Worm (Caenorhabditis elegans) whole organism, L4 larva: ENCODE measurements around the gene inx-1.
A peak's percentile ranks its signal among the peaks of the same experiment; 100 is the strongest.

ENCODE experiments used
- T20F7.1 ChIP-seq: fragments of 200-800 bp; sonication (Bioruptor generic); optimal IDR thresholded peaks from 2 replicates; lab custom pipeline; 2018; ENCODE audit warnings: mild to moderate bottlenecking, missing genetic modification characterization, missing compliant biosample characterization
- Y48G9A.11 ChIP-seq: fragments of 200-800 bp; sonication (Bioruptor generic); IDR thresholded peaks from 2 replicates; pipeline ENCODE4 v1.3.6; 2022; ENCODE audit warnings: missing genetic modification reagents, missing genetic modification characterization, missing compliant biosample characterization
- Y5F2A.4 ChIP-seq: fragments of 200-800 bp; sonication (Bioruptor generic); optimal IDR thresholded peaks from 2 replicates; lab custom pipeline; 2018; ENCODE audit warnings: mild to moderate bottlenecking, missing genetic modification characterization, missing compliant biosample characterization
- attf-4 ChIP-seq: sonication (generic microtip); optimal IDR thresholded peaks from 3 replicates; lab custom pipeline; 2017; ENCODE audit warnings: missing biosample characterization, missing genetic modification characterization
- ceh-20 ChIP-seq: fragments of 200-800 bp; sonication (Bioruptor generic); IDR thresholded peaks from 2 replicates; pipeline ENCODE4 v1.3.6; 2022; ENCODE audit warnings: missing genetic modification reagents, missing genetic modification characterization, missing compliant biosample characterization
- ceh-28 ChIP-seq: fragments of 150-350 bp; optimal IDR thresholded peaks from 2 replicates; lab custom pipeline; 2014; ENCODE audit warnings: missing biosample characterization, missing genetic modification reagents, missing genetic modification characterization
- ceh-32 ChIP-seq: sonication (generic microtip); optimal IDR thresholded peaks from 2 replicates; lab custom pipeline; 2016; ENCODE audit warnings: mild to moderate bottlenecking, missing genetic modification characterization, missing compliant biosample characterization; ENCODE audit not compliant: poor library complexity
- ctbp-1 ChIP-seq: fragments of 200-800 bp; sonication (Bioruptor generic); IDR thresholded peaks from 2 replicates; pipeline ENCODE4 v1.3.6; 2022; ENCODE audit warnings: missing genetic modification reagents, missing genetic modification characterization, missing compliant biosample characterization
- daf-12 ChIP-seq: fragments of 150-350 bp; optimal IDR thresholded peaks from 2 replicates; lab custom pipeline; 2014; ENCODE audit warnings: missing biosample characterization, missing genetic modification reagents, missing genetic modification characterization
- daf-16 ChIP-seq, 3 experiments: sonication (generic microtip); optimal IDR thresholded peaks; 2 replicates each; lab custom pipeline; 2016 to 2017; ENCODE audit warnings: missing genetic modification characterization in 3 of 3, missing genetic modification reagents in 3 of 3, mild to moderate bottlenecking in 2 of 3, missing compliant biosample characterization in 2 of 3, missing biosample characterization in 1 of 3, moderate library complexity in 1 of 3
- daf-19 ChIP-seq: fragments of 200-800 bp; sonication (Bioruptor generic); conservative IDR thresholded peaks from 2 replicates; pipeline ENCODE4 v1.3.6; 2022; ENCODE audit warnings: missing genetic modification characterization, missing compliant biosample characterization
- dmd-6 ChIP-seq: fragments of 200-800 bp; sonication (Bioruptor generic); IDR thresholded peaks from 2 replicates; pipeline ENCODE4 v1.3.6; 2022; ENCODE audit warnings: missing genetic modification reagents, missing genetic modification characterization, missing compliant biosample characterization
- dmd-8 ChIP-seq: fragments of 200-800 bp; sonication (Bioruptor generic); IDR thresholded peaks from 2 replicates; pipeline ENCODE4 v1.3.6; 2022; ENCODE audit warnings: missing genetic modification characterization, missing compliant biosample characterization
- dmd-9 ChIP-seq: fragments of 200-800 bp; sonication (Bioruptor generic); IDR thresholded peaks from 2 replicates; pipeline ENCODE4 v1.3.6; 2022; ENCODE audit warnings: missing genetic modification reagents, missing genetic modification characterization, missing compliant biosample characterization
- dve-1 ChIP-seq: sonication (generic microtip); optimal IDR thresholded peaks from 2 replicates; lab custom pipeline; 2017; ENCODE audit warnings: antibody characterized with exemption, mild to moderate bottlenecking, missing genetic modification characterization, missing compliant biosample characterization; ENCODE audit not compliant: insufficient read depth
- egl-43 ChIP-seq: fragments of 200-800 bp; sonication (Bioruptor generic); IDR thresholded peaks from 2 replicates; pipeline ENCODE4 v1.3.6; 2022; ENCODE audit warnings: missing genetic modification reagents, missing genetic modification characterization, missing compliant biosample characterization
- hif-1 ChIP-seq, 2 experiments: sonication (generic microtip); optimal IDR thresholded peaks; 2 replicates each; lab custom pipeline; 2016 to 2017; ENCODE audit warnings: missing compliant biosample characterization in 2 of 2, missing genetic modification characterization in 2 of 2, missing genetic modification reagents in 2 of 2, missing genotype in 2 of 2, mild to moderate bottlenecking in 1 of 2
- hlh-11 ChIP-seq: fragments of 200-800 bp; sonication (Bioruptor generic); optimal IDR thresholded peaks from 2 replicates; lab custom pipeline; 2018; ENCODE audit warnings: mild to moderate bottlenecking, missing genetic modification characterization, missing compliant biosample characterization
- hlh-30 ChIP-seq: sonication (generic microtip); optimal IDR thresholded peaks from 2 replicates; lab custom pipeline; 2017; ENCODE audit warnings: antibody characterized with exemption, mild to moderate bottlenecking, missing genetic modification characterization, missing compliant biosample characterization; ENCODE audit not compliant: insufficient read depth
- hmg-1.1 ChIP-seq: fragments of 200-800 bp; sonication (Bioruptor generic); IDR thresholded peaks from 2 replicates; pipeline ENCODE4 v1.3.6; 2022; ENCODE audit warnings: missing genetic modification reagents, missing genetic modification characterization, missing compliant biosample characterization
- lim-7 ChIP-seq: fragments of 200-800 bp; sonication (Bioruptor generic); IDR thresholded peaks from 2 replicates; pipeline ENCODE4 v1.3.6; 2022; ENCODE audit warnings: missing genetic modification characterization, missing compliant biosample characterization
- lin-1 ChIP-seq: fragments of 200-800 bp; sonication (Bioruptor generic); IDR thresholded peaks from 2 replicates; pipeline ENCODE4 v1.3.6; 2022; ENCODE audit warnings: missing genetic modification reagents, missing genetic modification characterization, missing compliant biosample characterization
- lsy-2 ChIP-seq, 2 experiments: fragments of 150-350 bp in 1 of 2; sonication (generic microtip) in 1 of 2; optimal IDR thresholded peaks; 2 replicates each; lab custom pipeline; 2014 to 2017; ENCODE audit warnings: missing biosample characterization in 2 of 2, missing genetic modification characterization in 2 of 2
- madf-9 ChIP-seq: fragments of 200-800 bp; sonication (Bioruptor generic); conservative IDR thresholded peaks from 2 replicates; pipeline ENCODE4 v1.3.6; 2022; ENCODE audit warnings: missing genetic modification reagents, missing genetic modification characterization, missing compliant biosample characterization
- mxl-3 ChIP-seq: fragments of 200-800 bp; sonication (Bioruptor generic); optimal IDR thresholded peaks from 2 replicates; lab custom pipeline; 2018; ENCODE audit warnings: mild to moderate bottlenecking, missing genetic modification characterization, missing compliant biosample characterization
- nhr-10 ChIP-seq: fragments of 150-350 bp; optimal IDR thresholded peaks from 2 replicates; lab custom pipeline; 2014; ENCODE audit warnings: missing biosample characterization, missing genetic modification characterization
- nhr-102 ChIP-seq: sonication (generic microtip); optimal IDR thresholded peaks from 2 replicates; lab custom pipeline; 2016; ENCODE audit warnings: mild to moderate bottlenecking, missing genetic modification characterization, moderate library complexity, missing compliant biosample characterization
- nhr-11 ChIP-seq: fragments of 150-350 bp; optimal IDR thresholded peaks from 2 replicates; lab custom pipeline; 2014; ENCODE audit warnings: missing biosample characterization, missing genetic modification characterization
- nhr-237 ChIP-seq: sonication (generic microtip); optimal IDR thresholded peaks from 2 replicates; lab custom pipeline; 2017; ENCODE audit warnings: missing biosample characterization, missing genetic modification characterization
- nhr-25 ChIP-seq: sonication (generic microtip); optimal IDR thresholded peaks from 2 replicates; lab custom pipeline; 2017; ENCODE audit warnings: missing genetic modification characterization, mild to moderate bottlenecking, missing compliant biosample characterization, antibody characterized with exemption, moderate library complexity, borderline replicate concordance; ENCODE audit not compliant: insufficient read depth
- nhr-41 ChIP-seq: fragments of 200-800 bp; sonication (Bioruptor generic); IDR thresholded peaks from 2 replicates; pipeline ENCODE4 v1.3.6; 2022; ENCODE audit warnings: missing genetic modification reagents, missing genetic modification characterization, missing compliant biosample characterization
- nhr-48 ChIP-seq: sonication (generic microtip); optimal IDR thresholded peaks from 2 replicates; lab custom pipeline; 2016; ENCODE audit warnings: mild to moderate bottlenecking, missing genetic modification characterization, missing compliant biosample characterization
- nhr-76 ChIP-seq: fragments of 150-350 bp; optimal IDR thresholded peaks from 2 replicates; lab custom pipeline; 2014; ENCODE audit warnings: missing biosample characterization, missing genetic modification characterization
- nhr-77 ChIP-seq: fragments of 150-350 bp; optimal IDR thresholded peaks from 2 replicates; lab custom pipeline; 2014; ENCODE audit warnings: missing biosample characterization, missing genetic modification characterization
- pha-4 ChIP-seq, 2 experiments: fragments of 150-350 bp in 1 of 2; fragments of 200-800 bp in 1 of 2; sonication (Bioruptor generic) in 1 of 2; IDR thresholded peaks in 1 of 2; optimal IDR thresholded peaks in 1 of 2; 2 replicates each; pipeline versions ENCODE4 v1.3.6 to Lab custom; 2014 to 2022; ENCODE audit warnings: missing genetic modification characterization in 2 of 2, missing genetic modification reagents in 2 of 2, missing biosample characterization in 1 of 2, missing compliant biosample characterization in 1 of 2
- php-3 ChIP-seq: fragments of 200-800 bp; sonication (Bioruptor generic); IDR thresholded peaks from 2 replicates; pipeline ENCODE4 v1.3.6; 2022; ENCODE audit warnings: missing genetic modification reagents, missing genetic modification characterization, missing compliant biosample characterization
- pqm-1 ChIP-seq: sonication (generic microtip); optimal IDR thresholded peaks from 2 replicates; lab custom pipeline; 2017; ENCODE audit warnings: missing biosample characterization, missing genetic modification characterization
- rbr-2 ChIP-seq: sonication (generic microtip); optimal IDR thresholded peaks from 2 replicates; lab custom pipeline; 2016; ENCODE audit warnings: missing genotype, missing genetic modification characterization, missing compliant biosample characterization
- saeg-2 ChIP-seq: fragments of 200-800 bp; sonication (Bioruptor generic); IDR thresholded peaks from 2 replicates; pipeline ENCODE4 v1.3.6; 2022; ENCODE audit warnings: missing genetic modification reagents, missing genetic modification characterization, missing compliant biosample characterization
- sdz-12 ChIP-seq: fragments of 200-800 bp; sonication (Bioruptor generic); optimal IDR thresholded peaks from 2 replicates; lab custom pipeline; 2018; ENCODE audit warnings: mild to moderate bottlenecking, missing genetic modification characterization, missing compliant biosample characterization
- set-16 ChIP-seq: fragments of 200-800 bp; sonication (Bioruptor generic); IDR thresholded peaks from 2 replicates; pipeline ENCODE4 v1.3.6; 2022; ENCODE audit warnings: missing genetic modification reagents, missing genetic modification characterization, missing compliant biosample characterization
- snpc-1.2 ChIP-seq: fragments of 200-800 bp; sonication (Bioruptor generic); IDR thresholded peaks from 2 replicates; pipeline ENCODE4 v1.3.6; 2022; ENCODE audit warnings: missing genetic modification reagents, missing genetic modification characterization, missing compliant biosample characterization
- snpc-4 ChIP-seq: fragments of 150-350 bp; optimal IDR thresholded peaks from 2 replicates; lab custom pipeline; 2014; ENCODE audit warnings: missing biosample characterization, missing genetic modification characterization
- unc-130 ChIP-seq: sonication (generic microtip); optimal IDR thresholded peaks from 2 replicates; lab custom pipeline; 2016; ENCODE audit warnings: missing genetic modification reagents, missing genetic modification characterization, missing compliant biosample characterization
- unc-62 ChIP-seq, 3 experiments: fragments of 150-350 bp in 1 of 3; sonication (generic microtip); optimal IDR thresholded peaks in 2 of 3; peaks in 1 of 3; 1 replicate in 1 of 3; 2 replicates in 2 of 3; lab custom pipeline; 2014 to 2017; ENCODE audit warnings: missing biosample characterization in 3 of 3, missing genetic modification characterization in 3 of 3, missing genetic modification reagents in 3 of 3, missing genotype in 1 of 3
- vab-7 ChIP-seq: fragments of 200-800 bp; sonication (Bioruptor generic); IDR thresholded peaks from 2 replicates; pipeline ENCODE4 v1.3.6; 2022; ENCODE audit warnings: missing genetic modification reagents, missing genetic modification characterization, missing compliant biosample characterization
- zfp-2 ChIP-seq: sonication (generic microtip); optimal IDR thresholded peaks from 2 replicates; lab custom pipeline; 2016; ENCODE audit warnings: mild to moderate bottlenecking, missing genetic modification characterization, missing compliant biosample characterization
- zip-2 ChIP-seq: fragments of 150-350 bp; optimal IDR thresholded peaks from 2 replicates; lab custom pipeline; 2014; ENCODE audit warnings: missing biosample characterization, missing genetic modification characterization
- ztf-11 ChIP-seq: fragments of 150-350 bp; optimal IDR thresholded peaks from 2 replicates; lab custom pipeline; 2014; ENCODE audit warnings: missing biosample characterization, missing genetic modification characterization

The inx-1 gene

ce11 chrX:6905581-6905980, 50.6 kb downstream of the inx-1 start:
- TF ChIP-seq hmg-1.1 (GFP tag; lab: Robert Waterston, UW) (no peak), ceh-20 (0 out of 2 replicates have a peak, but pooled peaks have one; percentile 17), dve-1 (tag; lab: Kevin White, UChicago) (peak; percentile 86), unc-62 (GFP tag; optimal IDR thresholded peaks at IDR 0.05 in 1 of 2; lab: Kevin White, UChicago) (no peak), unc-62 (tag; optimal IDR thresholded peaks at IDR 0.05; lab: Kevin White, UChicago) (no peak), snpc-1.2 (no peak), nhr-102 (tag; lab: Kevin White, UChicago) (peak; percentile 8), ztf-11 (tag; lab: Kevin White, UChicago) (no peak), pqm-1 (tag; lab: Kevin White, UChicago) (peak; percentile 88), mxl-3 (GFP tag; lab: Kevin White, UChicago) (no peak), ceh-28 (no peak), lsy-2 (tag; optimal IDR thresholded peaks at IDR 0.05; lab: Kevin White, UChicago) (no peak), unc-130 (GFP tag; lab: Kevin White, UChicago) (no peak), attf-4 (tag; lab: Kevin White, UChicago) (no peak), dmd-6 (GFP tag; lab: Robert Waterston, UW) (peak; percentile 85), daf-16 (GFP tag; optimal IDR thresholded peaks at IDR 0.05; lab: Kevin White, UChicago) (no peak), daf-16 (tag; optimal IDR thresholded peaks at IDR 0.05; lab: Kevin White, UChicago) (peak; percentile 78), nhr-237 (no peak), ctbp-1 (no peak), saeg-2 (GFP tag; lab: Robert Waterston, UW) (no peak), madf-9 (GFP tag; lab: Robert Waterston, UW) (no peak), lim-7 (GFP tag; lab: Robert Waterston, UW) (no peak), hlh-11 (tag; lab: Kevin White, UChicago) (peak; percentile 76), rbr-2 (tag; lab: Kevin White, UChicago) (no peak), sdz-12 (GFP tag; lab: Kevin White, UChicago) (no peak), Y5F2A.4 (GFP tag; lab: Kevin White, UChicago) (no peak), nhr-25 (tag; lab: Kevin White, UChicago) (no peak), zip-2 (tag; lab: Kevin White, UChicago) (no peak), Y48G9A.11 (GFP tag; lab: Robert Waterston, UW) (no peak), dmd-9 (GFP tag; lab: Robert Waterston, UW) (no peak), nhr-76 (tag; lab: Kevin White, UChicago) (no peak), zfp-2 (tag; lab: Kevin White, UChicago) (no peak), hlh-30 (tag; lab: Kevin White, UChicago) (peak; percentile 25), egl-43 (no peak), daf-19 (GFP tag; lab: Robert Waterston, UW) (no peak), daf-12 (no peak), vab-7 (GFP tag; lab: Robert Waterston, UW) (no peak), snpc-4 (no peak), pha-4 (GFP tag; IDR thresholded peaks at IDR 0.05; lab: Robert Waterston, UW) (no peak), pha-4 (tag; optimal IDR thresholded peaks at IDR 0.05; lab: Kevin White, UChicago) (no peak), nhr-41 (GFP tag; lab: Robert Waterston, UW) (0 out of 2 replicates have a peak, but pooled peaks have one; percentile 10), lin-1 (GFP tag; lab: Robert Waterston, UW) (0 out of 2 replicates have a peak, but pooled peaks have one; percentile 13), ceh-32 (tag; lab: Kevin White, UChicago) (no peak), nhr-11 (tag; lab: Kevin White, UChicago) (no peak), nhr-48 (tag; lab: Kevin White, UChicago) (peak; percentile 50), set-16 (GFP tag; lab: Robert Waterston, UW) (no peak), hif-1 (tag; optimal IDR thresholded peaks at IDR 0.05; lab: Kevin White, UChicago) (peak in 1 of 2 experiments; percentile 21), T20F7.1 (GFP tag; lab: Kevin White, UChicago) (no peak), php-3 (peak; percentile 51; the same call in 1 of the 2 replicates), dmd-8 (GFP tag; lab: Robert Waterston, UW) (no peak), nhr-10 (no peak), nhr-77 (peak; percentile 55)
